Worm (Caenorhabditis elegans) whole organism, L1 larva: ENCODE results near the gene pqn-96.

Experiments
- C04F5.9 ChIP-seq: sonication (generic microtip); optimal IDR thresholded peaks from 2 replicates; lab custom pipeline; 2016; ENCODE audit warnings: missing genetic modification characterization, missing compliant biosample characterization
- C34B4.2 ChIP-seq: sonication (generic microtip); optimal IDR thresholded peaks from 2 replicates; lab custom pipeline; 2017; ENCODE audit warnings: mild to moderate bottlenecking, missing genetic modification characterization, missing compliant biosample characterization
- Y116A8C.19 ChIP-seq: sonication (generic microtip); optimal IDR thresholded peaks from 2 replicates; lab custom pipeline; 2016; ENCODE audit warnings: missing compliant biosample characterization, missing genetic modification characterization, borderline replicate concordance
- alr-1 ChIP-seq: fragments of 200-800 bp; sonication (Bioruptor generic); optimal IDR thresholded peaks from 2 replicates; lab custom pipeline; 2018; ENCODE audit warnings: borderline replicate concordance, mild to moderate bottlenecking, missing genetic modification characterization, missing compliant biosample characterization
- ama-1 ChIP-seq: fragments of 150-350 bp; optimal IDR thresholded peaks from 2 replicates; lab custom pipeline; 2014
- ceh-8 ChIP-seq: fragments of 200-800 bp; sonication (Bioruptor generic); optimal IDR thresholded peaks from 2 replicates; lab custom pipeline; 2018; ENCODE audit warnings: mild to moderate bottlenecking, missing genetic modification characterization, moderate library complexity, missing compliant biosample characterization
- ces-1 ChIP-seq: fragments of 150-350 bp; optimal IDR thresholded peaks from 2 replicates; lab custom pipeline; 2014; ENCODE audit warnings: missing biosample characterization, missing genetic modification reagents, missing genetic modification characterization
- dpl-1 ChIP-seq, 3 experiments: fragments of 150-350 bp in 2 of 3; sonication (generic microtip) in 1 of 3; optimal IDR thresholded peaks; 2 replicates each; lab custom pipeline; 2014 to 2017; ENCODE audit warnings: missing biosample characterization in 3 of 3, missing genetic modification characterization in 3 of 3, missing genetic modification reagents in 3 of 3
- efl-1 ChIP-seq, 4 experiments: fragments of 150-350 bp; optimal IDR thresholded peaks in 3 of 4; peaks in 1 of 4; 1 replicate in 1 of 4; 2 replicates in 3 of 4; lab custom pipeline; 2014; ENCODE audit warnings: missing biosample characterization in 2 of 4, missing genetic modification characterization in 2 of 4, missing genetic modification reagents in 2 of 4
- efl-3 ChIP-seq: fragments of 200-800 bp; sonication (Bioruptor generic); optimal IDR thresholded peaks from 2 replicates; lab custom pipeline; 2018; ENCODE audit warnings: mild to moderate bottlenecking, missing genetic modification characterization, missing compliant biosample characterization
- elt-2 ChIP-seq: sonication (generic microtip); optimal IDR thresholded peaks from 2 replicates; lab custom pipeline; 2016; ENCODE audit warnings: missing genetic modification characterization, mild to moderate bottlenecking, inconsistent platforms, missing compliant biosample characterization, missing genetic modification reagents
- ets-5 ChIP-seq: fragments of 200-800 bp; sonication (Bioruptor generic); IDR thresholded peaks from 2 replicates; pipeline ENCODE4 v1.3.6; 2022; ENCODE audit warnings: missing genetic modification characterization, missing compliant biosample characterization
- fos-1 ChIP-seq: fragments of 150-350 bp; optimal IDR thresholded peaks from 2 replicates; lab custom pipeline; 2014; ENCODE audit warnings: missing biosample characterization, missing genetic modification characterization
- hlh-4 ChIP-seq: sonication (generic microtip); optimal IDR thresholded peaks from 2 replicates; lab custom pipeline; 2016; ENCODE audit warnings: mild to moderate bottlenecking, missing genetic modification characterization, missing compliant biosample characterization
- isw-1 ChIP-seq: fragments of 200-800 bp; sonication (Bioruptor generic); IDR thresholded peaks from 2 replicates; pipeline ENCODE4 v1.3.6; 2022; ENCODE audit warnings: missing genetic modification characterization, missing compliant biosample characterization
- jun-1 ChIP-seq: fragments of 150-350 bp; optimal IDR thresholded peaks from 2 replicates; lab custom pipeline; 2014; ENCODE audit warnings: missing biosample characterization, missing genetic modification reagents, missing genetic modification characterization
- lin-13 ChIP-seq: fragments of 150-350 bp; optimal IDR thresholded peaks from 2 replicates; lab custom pipeline; 2014; ENCODE audit warnings: missing biosample characterization, missing genetic modification reagents, missing genetic modification characterization
- lin-14 ChIP-seq: fragments of 200-800 bp; sonication (Bioruptor generic); optimal IDR thresholded peaks from 2 replicates; lab custom pipeline; 2018; ENCODE audit warnings: mild to moderate bottlenecking, missing genetic modification characterization, moderate library complexity, missing compliant biosample characterization
- lir-3 ChIP-seq: sonication (generic microtip); optimal IDR thresholded peaks from 2 replicates; lab custom pipeline; 2016; ENCODE audit warnings: mild to moderate bottlenecking, missing genetic modification characterization, moderate library complexity, missing compliant biosample characterization; ENCODE audit not compliant: poor library complexity
- lsy-2 ChIP-seq, 2 experiments: fragments of 150-350 bp; optimal IDR thresholded peaks; 2 replicates each; lab custom pipeline; 2014; ENCODE audit warnings: missing biosample characterization in 2 of 2, missing genetic modification characterization in 2 of 2
- mab-9 ChIP-seq: fragments of 200-800 bp; sonication (Bioruptor generic); IDR thresholded peaks from 2 replicates; pipeline ENCODE4 v1.3.6; 2022; ENCODE audit warnings: missing genetic modification reagents, missing genetic modification characterization, missing compliant biosample characterization
- mef-2 ChIP-seq: fragments of 150-350 bp; optimal IDR thresholded peaks from 2 replicates; lab custom pipeline; 2014; ENCODE audit warnings: missing biosample characterization, missing genetic modification characterization
- nhr-11 ChIP-seq: fragments of 150-350 bp; optimal IDR thresholded peaks from 2 replicates; lab custom pipeline; 2014; ENCODE audit warnings: missing biosample characterization, missing genetic modification characterization
- nhr-12 ChIP-seq: sonication (generic microtip); optimal IDR thresholded peaks from 2 replicates; lab custom pipeline; 2017; ENCODE audit warnings: missing biosample characterization, missing genetic modification characterization
- nhr-20 ChIP-seq: sonication (generic microtip); optimal IDR thresholded peaks from 2 replicates; lab custom pipeline; 2016; ENCODE audit warnings: mild to moderate bottlenecking, missing genetic modification characterization, missing compliant biosample characterization
- nhr-47 ChIP-seq: sonication (generic microtip); optimal IDR thresholded peaks from 2 replicates; lab custom pipeline; 2016; ENCODE audit warnings: mild to moderate bottlenecking, missing genetic modification characterization, moderate library complexity, missing compliant biosample characterization
- nhr-77 ChIP-seq: fragments of 150-350 bp; optimal IDR thresholded peaks from 2 replicates; lab custom pipeline; 2014; ENCODE audit warnings: missing biosample characterization, missing genetic modification characterization
- rnt-1 ChIP-seq: sonication (generic microtip); optimal IDR thresholded peaks from 2 replicates; lab custom pipeline; 2016; ENCODE audit warnings: mild to moderate bottlenecking, missing genetic modification characterization, moderate library complexity, missing compliant biosample characterization
- snpc-4 ChIP-seq: fragments of 150-350 bp; optimal IDR thresholded peaks from 2 replicates; lab custom pipeline; 2014; ENCODE audit warnings: missing biosample characterization, missing genetic modification characterization
- sox-4 ChIP-seq: sonication (generic microtip); optimal IDR thresholded peaks from 2 replicates; lab custom pipeline; 2016; ENCODE audit warnings: missing genetic modification characterization, missing compliant biosample characterization
- sptf-1 ChIP-seq: fragments of 150-350 bp; optimal IDR thresholded peaks from 2 replicates; lab custom pipeline; 2014; ENCODE audit warnings: missing biosample characterization, missing genetic modification characterization
- tbx-2 ChIP-seq: sonication (generic microtip); optimal IDR thresholded peaks from 2 replicates; lab custom pipeline; 2016; ENCODE audit warnings: missing genetic modification characterization, missing compliant biosample characterization
- unc-130 ChIP-seq: fragments of 150-350 bp; optimal IDR thresholded peaks from 2 replicates; lab custom pipeline; 2017; ENCODE audit warnings: missing biosample characterization, missing genetic modification characterization, inconsistent platforms
- unc-30 ChIP-seq: sonication (generic microtip); optimal IDR thresholded peaks from 2 replicates; lab custom pipeline; 2017; ENCODE audit warnings: missing biosample characterization, missing genetic modification characterization
- unc-62 ChIP-seq: fragments of 150-350 bp; optimal IDR thresholded peaks from 2 replicates; lab custom pipeline; 2014; ENCODE audit warnings: missing biosample characterization, missing genetic modification reagents, missing genetic modification characterization
- unc-86 ChIP-seq: sonication (generic microtip); optimal IDR thresholded peaks from 2 replicates; lab custom pipeline; 2016; ENCODE audit warnings: missing genetic modification characterization, missing compliant biosample characterization
- vab-15 ChIP-seq: sonication (generic microtip); optimal IDR thresholded peaks from 2 replicates; lab custom pipeline; 2017; ENCODE audit warnings: missing genotype, mild to moderate bottlenecking, missing genetic modification characterization, missing compliant biosample characterization
- xbp-1 ChIP-seq: sonication (generic microtip); optimal IDR thresholded peaks from 2 replicates; lab custom pipeline; 2016; ENCODE audit warnings: missing genetic modification characterization, missing compliant biosample characterization
- zag-1 ChIP-seq: fragments of 150-350 bp; optimal IDR thresholded peaks from 2 replicates; lab custom pipeline; 2014; ENCODE audit warnings: missing biosample characterization, missing genetic modification characterization

Gene pqn-96

ce11 chrIII:8405449-8405962 is 33.7 kb downstream of the pqn-96 start, which contains the start of the genes ubxn-4 and cyy-1:
TSS of gene ubxn-4 (minus strand) at chrIII:8405562.
TSS of gene cyy-1 (plus strand) at chrIII:8405874.
- no peak for TF ChIP-seq Y116A8C.19
- no peak for TF ChIP-seq zag-1 (tag; lab: Kevin White, UChicago)
- no peak for TF ChIP-seq tbx-2 (tag; lab: Kevin White, UChicago)
- no peak for TF ChIP-seq efl-1 (optimal IDR thresholded peaks at IDR 0.05; lab: Kevin White, UChicago)
- TF ChIP-seq efl-1 (GFP tag; optimal IDR thresholded peaks at IDR 0.05 in 1 of 2; lab: Kevin White, UChicago) = peak in 1 of 2 experiments; percentile 92
- TF ChIP-seq nhr-77 (tag; lab: Kevin White, UChicago) = no peak
- no peak for TF ChIP-seq snpc-4 (tag; lab: Kevin White, UChicago)
- TF ChIP-seq ama-1 (lab: Kevin White, UChicago) = no peak
- TF ChIP-seq lin-14 (GFP tag; lab: Kevin White, UChicago) = peak; percentile 7
- peak in 1 of 2 experiments; percentile 31 for TF ChIP-seq lsy-2 (tag; optimal IDR thresholded peaks at IDR 0.05; lab: Kevin White, UChicago)
- no peak for TF ChIP-seq nhr-12
- no peak for TF ChIP-seq alr-1 (tag; lab: Kevin White, UChicago)
- TF ChIP-seq fos-1 (tag; lab: Kevin White, UChicago) = no peak
- TF ChIP-seq lir-3 (tag; lab: Kevin White, UChicago) = no peak
- TF ChIP-seq dpl-1 (GFP tag; optimal IDR thresholded peaks at IDR 0.05; lab: Kevin White, UChicago) = peak in 1 of 3 experiments; percentile 27
- no peak for TF ChIP-seq sox-4
- peak; percentile 51 for TF ChIP-seq xbp-1 (tag; lab: Kevin White, UChicago)
- no peak for TF ChIP-seq ets-5
- TF ChIP-seq mab-9 (GFP tag; lab: Robert Waterston, UW) = no peak
- TF ChIP-seq, all 84 proteins: peak for 5

ce11 chrIII:8403507-8403906 is 35.7 kb downstream of the pqn-96 start, which contains the start of gene cutc-1:
TSS of gene cutc-1 (minus strand) at chrIII:8403607.
- TF ChIP-seq jun-1 (tag; lab: Kevin White, UChicago) = no peak
- no peak for TF ChIP-seq unc-130
- no peak for TF ChIP-seq ceh-8 (GFP tag; lab: Kevin White, UChicago)
- no peak for TF ChIP-seq ces-1 (GFP tag; lab: Kevin White, UChicago)
- TF ChIP-seq nhr-11 (tag; lab: Kevin White, UChicago) = no peak
- no peak for TF ChIP-seq C04F5.9 (tag; lab: Kevin White, UChicago)
- no peak for TF ChIP-seq C34B4.2 (tag; lab: Kevin White, UChicago)
- TF ChIP-seq elt-2 (tag; lab: Kevin White, UChicago) = no peak
- TF ChIP-seq Y116A8C.19 = no peak
- TF ChIP-seq dpl-1 (GFP tag; optimal IDR thresholded peaks at IDR 0.05; lab: Kevin White, UChicago) = no peak
- TF ChIP-seq isw-1 (GFP tag; lab: Robert Waterston, UW) = no peak
- no peak for TF ChIP-seq nhr-20 (tag; lab: Kevin White, UChicago)
- TF ChIP-seq rnt-1 (tag; lab: Kevin White, UChicago) = no peak
- no peak for TF ChIP-seq nhr-47 (tag; lab: Kevin White, UChicago)
- TF ChIP-seq hlh-4 (tag; lab: Kevin White, UChicago) = no peak
- TF ChIP-seq nhr-77 (tag; lab: Kevin White, UChicago) = no peak
- no peak for TF ChIP-seq mef-2 (tag; lab: Kevin White, UChicago)
- TF ChIP-seq sptf-1 (tag; lab: Kevin White, UChicago) = no peak

- TF ChIP-seq vab-15 (tag; lab: Kevin White, UChicago) (no peak), rnt-1 (tag; lab: Kevin White, UChicago) (no peak), lin-13 (GFP tag; lab: Kevin White, UChicago) (no peak), zag-1 (tag; lab: Kevin White, UChicago) (no peak), nhr-77 (tag; lab: Kevin White, UChicago) (no peak), efl-3 (no peak), unc-30 (tag; lab: Kevin White, UChicago) (no peak), unc-62 (GFP tag; lab: Kevin White, UChicago) (no peak), unc-86 (tag; lab: Kevin White, UChicago) (no peak)
Measured at ce11 chrIII:8402633-8403032, 36.6 kb downstream of the pqn-96 start.
